Worm (Caenorhabditis elegans) whole organism, L4 larva: ENCODE data around the gene ZK632.4.

Experiments
- D1046.2 ChIP-seq: fragments of 200-800 bp; sonication (Bioruptor generic); IDR thresholded peaks from 2 replicates; pipeline ENCODE4 v1.3.6; 2022; ENCODE audit warnings: missing genetic modification characterization, missing compliant biosample characterization
- F37D6.2 ChIP-seq: sonication (generic microtip); optimal IDR thresholded peaks from 2 replicates; lab custom pipeline; 2016; ENCODE audit warnings: mild to moderate bottlenecking, missing genetic modification characterization, missing compliant biosample characterization
- F49E8.2 ChIP-seq: sonication (generic microtip); optimal IDR thresholded peaks from 2 replicates; lab custom pipeline; 2016; ENCODE audit warnings: missing compliant biosample characterization, mild to moderate bottlenecking, missing genetic modification characterization, borderline replicate concordance
- R02D3.7 ChIP-seq: fragments of 150-350 bp; sonication (generic microtip); optimal IDR thresholded peaks from 3 replicates; lab custom pipeline; 2014; ENCODE audit warnings: missing biosample characterization, missing genetic modification characterization
- Y105C5A.15 ChIP-seq: fragments of 200-800 bp; sonication (Bioruptor generic); IDR thresholded peaks from 2 replicates; pipeline ENCODE4 v1.3.6; 2022; ENCODE audit warnings: missing genetic modification characterization, missing compliant biosample characterization
- ZK337.2 ChIP-seq: fragments of 200-800 bp; sonication (Bioruptor generic); IDR thresholded peaks from 2 replicates; pipeline ENCODE4 v1.3.6; 2022; ENCODE audit warnings: missing genetic modification reagents, missing genetic modification characterization, missing compliant biosample characterization
- aha-1 ChIP-seq: fragments of 150-350 bp; peaks from one replicate; lab custom pipeline; 2014; ENCODE audit warnings: missing biosample characterization, missing genetic modification characterization
- arid-1 ChIP-seq: fragments of 200-800 bp; sonication (Bioruptor generic); conservative IDR thresholded peaks from 2 replicates; pipeline ENCODE4 v1.3.6; 2022; ENCODE audit warnings: missing genetic modification reagents, missing genetic modification characterization, missing compliant biosample characterization
- ceh-32 ChIP-seq: sonication (generic microtip); optimal IDR thresholded peaks from 2 replicates; lab custom pipeline; 2016; ENCODE audit warnings: mild to moderate bottlenecking, missing genetic modification characterization, missing compliant biosample characterization; ENCODE audit not compliant: poor library complexity
- ceh-44 ChIP-seq: fragments of 200-800 bp; sonication (Bioruptor generic); IDR thresholded peaks from 2 replicates; pipeline ENCODE4 v1.3.6; 2022; ENCODE audit warnings: missing genetic modification reagents, missing genetic modification characterization, missing compliant biosample characterization
- ceh-82 ChIP-seq: sonication (generic microtip); optimal IDR thresholded peaks from 2 replicates; lab custom pipeline; 2017; ENCODE audit warnings: missing biosample characterization, missing genetic modification characterization
- ctbp-1 ChIP-seq: fragments of 200-800 bp; sonication (Bioruptor generic); IDR thresholded peaks from 2 replicates; pipeline ENCODE4 v1.3.6; 2022; ENCODE audit warnings: missing genetic modification reagents, missing genetic modification characterization, missing compliant biosample characterization
- daf-12 ChIP-seq: fragments of 150-350 bp; optimal IDR thresholded peaks from 2 replicates; lab custom pipeline; 2014; ENCODE audit warnings: missing biosample characterization, missing genetic modification reagents, missing genetic modification characterization
- daf-16 ChIP-seq, 3 experiments: sonication (generic microtip); optimal IDR thresholded peaks; 2 replicates each; lab custom pipeline; 2016 to 2017; ENCODE audit warnings: missing genetic modification characterization in 3 of 3, missing genetic modification reagents in 3 of 3, mild to moderate bottlenecking in 2 of 3, missing compliant biosample characterization in 2 of 3, missing biosample characterization in 1 of 3, moderate library complexity in 1 of 3
- daf-19 ChIP-seq: fragments of 200-800 bp; sonication (Bioruptor generic); conservative IDR thresholded peaks from 2 replicates; pipeline ENCODE4 v1.3.6; 2022; ENCODE audit warnings: missing genetic modification characterization, missing compliant biosample characterization
- daf-8 ChIP-seq: fragments of 200-800 bp; sonication (Bioruptor generic); IDR thresholded peaks from 2 replicates; pipeline ENCODE4 v1.3.6; 2022; ENCODE audit warnings: missing genetic modification characterization, missing compliant biosample characterization
- dmd-6 ChIP-seq: fragments of 200-800 bp; sonication (Bioruptor generic); IDR thresholded peaks from 2 replicates; pipeline ENCODE4 v1.3.6; 2022; ENCODE audit warnings: missing genetic modification reagents, missing genetic modification characterization, missing compliant biosample characterization
- egl-27 ChIP-seq: sonication (generic microtip); optimal IDR thresholded peaks from 3 replicates; lab custom pipeline; 2017; ENCODE audit warnings: missing biosample characterization, missing genetic modification reagents, missing genetic modification characterization
- egl-43 ChIP-seq: fragments of 200-800 bp; sonication (Bioruptor generic); IDR thresholded peaks from 2 replicates; pipeline ENCODE4 v1.3.6; 2022; ENCODE audit warnings: missing genetic modification reagents, missing genetic modification characterization, missing compliant biosample characterization
- fkh-10 ChIP-seq: fragments of 150-350 bp; optimal IDR thresholded peaks from 2 replicates; lab custom pipeline; 2014; ENCODE audit warnings: missing biosample characterization, missing genetic modification reagents, missing genetic modification characterization
- hlh-30 ChIP-seq: sonication (generic microtip); optimal IDR thresholded peaks from 2 replicates; lab custom pipeline; 2017; ENCODE audit warnings: antibody characterized with exemption, mild to moderate bottlenecking, missing genetic modification characterization, missing compliant biosample characterization; ENCODE audit not compliant: insufficient read depth
- hmg-1.1 ChIP-seq: fragments of 200-800 bp; sonication (Bioruptor generic); IDR thresholded peaks from 2 replicates; pipeline ENCODE4 v1.3.6; 2022; ENCODE audit warnings: missing genetic modification reagents, missing genetic modification characterization, missing compliant biosample characterization
- lim-7 ChIP-seq: fragments of 200-800 bp; sonication (Bioruptor generic); IDR thresholded peaks from 2 replicates; pipeline ENCODE4 v1.3.6; 2022; ENCODE audit warnings: missing genetic modification characterization, missing compliant biosample characterization
- lin-13 ChIP-seq: fragments of 150-350 bp; optimal IDR thresholded peaks from 2 replicates; lab custom pipeline; 2014; ENCODE audit warnings: missing biosample characterization, missing genetic modification reagents, missing genetic modification characterization
- lin-38 ChIP-seq: fragments of 200-800 bp; sonication (Bioruptor generic); IDR thresholded peaks from 2 replicates; pipeline ENCODE4 v1.3.6; 2022; ENCODE audit warnings: missing genetic modification reagents, missing genetic modification characterization, missing compliant biosample characterization
- mdt-29 ChIP-seq: fragments of 200-800 bp; sonication (Bioruptor generic); IDR thresholded peaks from 2 replicates; pipeline ENCODE4 v1.3.6; 2022; ENCODE audit warnings: missing genetic modification reagents, missing genetic modification characterization, missing compliant biosample characterization
- mes-2 ChIP-seq: sonication (generic microtip); optimal IDR thresholded peaks from 2 replicates; lab custom pipeline; 2016; ENCODE audit warnings: missing genotype, mild to moderate bottlenecking, missing genetic modification characterization, missing compliant biosample characterization; ENCODE audit not compliant: poor library complexity, severe bottlenecking
- nhr-102 ChIP-seq: sonication (generic microtip); optimal IDR thresholded peaks from 2 replicates; lab custom pipeline; 2016; ENCODE audit warnings: mild to moderate bottlenecking, missing genetic modification characterization, moderate library complexity, missing compliant biosample characterization
- nhr-11 ChIP-seq: fragments of 150-350 bp; optimal IDR thresholded peaks from 2 replicates; lab custom pipeline; 2014; ENCODE audit warnings: missing biosample characterization, missing genetic modification characterization
- nhr-41 ChIP-seq: fragments of 200-800 bp; sonication (Bioruptor generic); IDR thresholded peaks from 2 replicates; pipeline ENCODE4 v1.3.6; 2022; ENCODE audit warnings: missing genetic modification reagents, missing genetic modification characterization, missing compliant biosample characterization
- nhr-42 ChIP-seq: fragments of 200-800 bp; sonication (Bioruptor generic); IDR thresholded peaks from 2 replicates; pipeline ENCODE4 v1.3.6; 2022; ENCODE audit warnings: missing genetic modification characterization, missing compliant biosample characterization
- nhr-77 ChIP-seq: fragments of 150-350 bp; optimal IDR thresholded peaks from 2 replicates; lab custom pipeline; 2014; ENCODE audit warnings: missing biosample characterization, missing genetic modification characterization
- set-16 ChIP-seq: fragments of 200-800 bp; sonication (Bioruptor generic); IDR thresholded peaks from 2 replicates; pipeline ENCODE4 v1.3.6; 2022; ENCODE audit warnings: missing genetic modification reagents, missing genetic modification characterization, missing compliant biosample characterization
- skn-1 ChIP-seq: fragments of 150-350 bp; optimal IDR thresholded peaks from 2 replicates; lab custom pipeline; 2014; ENCODE audit warnings: missing biosample characterization, missing genetic modification characterization
- snpc-1.2 ChIP-seq: fragments of 200-800 bp; sonication (Bioruptor generic); IDR thresholded peaks from 2 replicates; pipeline ENCODE4 v1.3.6; 2022; ENCODE audit warnings: missing genetic modification reagents, missing genetic modification characterization, missing compliant biosample characterization
- unc-62 ChIP-seq, 3 experiments: fragments of 150-350 bp in 1 of 3; sonication (generic microtip); optimal IDR thresholded peaks in 2 of 3; peaks in 1 of 3; 1 replicate in 1 of 3; 2 replicates in 2 of 3; lab custom pipeline; 2014 to 2017; ENCODE audit warnings: missing biosample characterization in 3 of 3, missing genetic modification characterization in 3 of 3, missing genetic modification reagents in 3 of 3, missing genotype in 1 of 3
- zfp-3 ChIP-seq: fragments of 200-800 bp; sonication (Bioruptor generic); conservative IDR thresholded peaks from 2 replicates; pipeline ENCODE4 v1.3.6; 2022; ENCODE audit warnings: missing genetic modification reagents, missing genetic modification characterization, missing compliant biosample characterization

Gene ZK632.4

DNA sequence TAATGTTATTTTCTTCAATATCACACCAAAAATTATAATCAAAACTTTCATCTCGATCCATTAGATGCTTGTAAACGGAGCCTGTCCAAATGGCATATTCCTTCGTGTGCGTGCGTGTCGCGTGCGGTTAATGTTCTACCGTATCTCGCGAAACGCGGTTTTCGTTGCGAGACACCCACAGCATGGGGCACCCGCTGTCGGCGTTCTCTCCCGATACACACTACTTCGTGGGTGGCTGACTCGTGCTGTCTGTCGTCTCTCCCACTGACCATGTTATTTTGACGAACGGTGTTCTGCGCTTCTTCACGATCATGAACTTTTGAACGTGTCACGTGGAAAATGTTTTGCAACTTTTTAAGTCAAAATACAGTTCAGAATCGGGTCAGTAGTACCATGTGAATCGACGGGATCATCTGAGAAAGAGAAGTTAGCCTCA is 41.8 kb downstream of the ZK632.4 start (continued):
- peak; percentile 95 for TF ChIP-seq mes-2
- TF ChIP-seq nhr-77 (tag; lab: Kevin White, UChicago): peak; percentile 97
- TF ChIP-seq egl-27 (tag; lab: Kevin White, UChicago): peak; percentile 19
- TF ChIP-seq ceh-82 (tag; lab: Kevin White, UChicago): peak; percentile 8
- TF ChIP-seq F37D6.2: peak; percentile 95
- peak; percentile 88 for TF ChIP-seq fkh-10 (GFP tag; lab: Kevin White, UChicago)
- TF ChIP-seq arid-1 (GFP tag; lab: Robert Waterston, UW): peak; percentile 97
- TF ChIP-seq nhr-102: peak; percentile 98
- TF ChIP-seq zfp-3: peak; percentile 99
- TF ChIP-seq dmd-6: peak; percentile 99
- TF ChIP-seq D1046.2 (GFP tag; lab: Robert Waterston, UW): peak; percentile 93
- peak; percentile 77; the same call in 1 of the 2 replicates for TF ChIP-seq ceh-44 (GFP tag; lab: Robert Waterston, UW)
- TF ChIP-seq nhr-11 (tag; lab: Kevin White, UChicago): peak; percentile 99
- TF ChIP-seq F49E8.2 (tag; lab: Kevin White, UChicago): no peak
- TF ChIP-seq lin-13 (GFP tag; lab: Kevin White, UChicago): peak; percentile 91
- TF ChIP-seq Y105C5A.15: peak; percentile 96
- peak; percentile 71 for TF ChIP-seq skn-1 (tag; lab: Kevin White, UChicago)
- peak; percentile 94 for TF ChIP-seq lin-38 (GFP tag; lab: Robert Waterston, UW)
- peak; percentile 75 for TF ChIP-seq ceh-32 (tag; lab: Kevin White, UChicago)
- TF ChIP-seq, all 104 proteins: peak for 94

DNA sequence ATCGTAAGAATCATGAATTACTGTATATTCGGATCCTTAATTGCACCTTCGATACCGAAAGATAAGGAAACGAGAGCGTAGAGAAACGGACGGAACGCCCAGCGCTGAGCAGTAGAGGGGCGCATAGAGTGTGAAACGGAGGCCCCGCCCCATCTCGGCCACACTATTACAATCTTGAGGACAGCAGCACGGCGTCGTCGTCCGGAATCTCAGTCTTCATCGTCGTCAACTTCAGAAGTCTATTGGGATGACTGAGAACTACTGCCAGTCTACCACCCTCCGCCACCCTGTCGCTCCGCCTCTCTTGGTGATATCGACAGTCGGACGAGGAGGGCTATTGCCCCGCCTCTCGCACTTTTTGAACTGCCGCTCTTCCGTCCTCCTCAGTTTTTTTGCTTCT is 42.5 kb downstream of the ZK632.4 start:
- TF ChIP-seq unc-62 (GFP tag; optimal IDR thresholded peaks at IDR 0.05 in 1 of 2; lab: Kevin White, UChicago) (peak in 1 of 2 experiments; percentile 68), unc-62 (tag; optimal IDR thresholded peaks at IDR 0.05; lab: Kevin White, UChicago) (no peak), set-16 (GFP tag; lab: Robert Waterston, UW) (peak; percentile 62; the same call in 1 of the 2 replicates), mdt-29 (peak; percentile 15; the same call in 1 of the 2 replicates), snpc-1.2 (GFP tag; lab: Robert Waterston, UW) (no peak), hmg-1.1 (GFP tag; lab: Robert Waterston, UW) (0 out of 2 replicates have a peak, but pooled peaks have one; percentile 18), ctbp-1 (0 out of 2 replicates have a peak, but pooled peaks have one; percentile 7), hlh-30 (tag; lab: Kevin White, UChicago) (no peak), egl-43 (peak; percentile 53), nhr-41 (no peak)

DNA sequence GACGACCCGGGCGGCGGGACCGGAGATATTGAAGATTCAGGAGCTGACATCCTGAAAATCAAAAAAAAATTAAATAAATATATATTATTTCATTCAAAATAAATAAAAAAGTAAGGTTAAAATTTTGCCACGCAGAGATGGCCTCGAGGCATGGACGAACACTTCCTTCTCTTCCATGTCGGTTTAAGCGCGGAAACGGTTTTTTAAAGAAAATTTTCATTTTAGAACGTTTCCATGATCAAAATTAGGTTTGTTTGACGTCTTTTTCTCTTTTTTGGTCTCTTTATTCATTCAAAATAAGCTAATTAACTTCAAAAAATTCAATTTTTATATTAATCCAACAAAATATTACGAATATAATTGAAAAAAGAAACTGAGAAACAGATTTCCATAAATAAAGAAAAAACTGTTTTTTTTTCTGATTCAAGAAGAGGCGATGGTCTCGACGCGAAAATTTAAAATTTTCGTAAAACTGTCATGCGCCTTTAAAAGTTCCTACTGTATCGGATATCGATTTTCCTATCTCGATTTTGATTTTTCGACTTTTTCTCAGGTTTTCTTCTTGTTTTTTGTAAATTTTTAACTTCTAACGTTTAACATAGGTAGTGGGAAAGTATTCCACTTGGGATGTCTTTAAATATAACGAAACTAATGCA is 45.0 kb downstream of the ZK632.4 start, which contains the start of gene gcc-2:
gcc-2 (minus strand) TSS at position 51 of the 656 bp plus-strand sequence.
- no peak for TF ChIP-seq daf-19
- TF ChIP-seq mes-2: peak; percentile 9
- TF ChIP-seq ZK337.2: no peak
- TF ChIP-seq lim-7 (GFP tag; lab: Robert Waterston, UW): no peak
- no peak for TF ChIP-seq nhr-42 (GFP tag; lab: Robert Waterston, UW)
- TF ChIP-seq aha-1 (tag; lab: Kevin White, UChicago): peak; percentile 13
- TF ChIP-seq daf-12 (tag; lab: Kevin White, UChicago): no peak
- no peak for TF ChIP-seq R02D3.7 (tag; lab: Kevin White, UChicago)
- TF ChIP-seq daf-8 (GFP tag; lab: Robert Waterston, UW): no peak
- TF ChIP-seq daf-16 (GFP tag; optimal IDR thresholded peaks at IDR 0.05; lab: Kevin White, UChicago): no peak
- TF ChIP-seq daf-16 (tag; optimal IDR thresholded peaks at IDR 0.05; lab: Kevin White, UChicago): no peak
- TF ChIP-seq, all 104 proteins: peak for 2
